Fruit fly (Drosophila melanogaster): ENCODE data around the gene OXA1L.
A peak's percentile ranks its signal among the peaks of the same experiment; 100 is the strongest.

The OXA1L gene

DNA sequence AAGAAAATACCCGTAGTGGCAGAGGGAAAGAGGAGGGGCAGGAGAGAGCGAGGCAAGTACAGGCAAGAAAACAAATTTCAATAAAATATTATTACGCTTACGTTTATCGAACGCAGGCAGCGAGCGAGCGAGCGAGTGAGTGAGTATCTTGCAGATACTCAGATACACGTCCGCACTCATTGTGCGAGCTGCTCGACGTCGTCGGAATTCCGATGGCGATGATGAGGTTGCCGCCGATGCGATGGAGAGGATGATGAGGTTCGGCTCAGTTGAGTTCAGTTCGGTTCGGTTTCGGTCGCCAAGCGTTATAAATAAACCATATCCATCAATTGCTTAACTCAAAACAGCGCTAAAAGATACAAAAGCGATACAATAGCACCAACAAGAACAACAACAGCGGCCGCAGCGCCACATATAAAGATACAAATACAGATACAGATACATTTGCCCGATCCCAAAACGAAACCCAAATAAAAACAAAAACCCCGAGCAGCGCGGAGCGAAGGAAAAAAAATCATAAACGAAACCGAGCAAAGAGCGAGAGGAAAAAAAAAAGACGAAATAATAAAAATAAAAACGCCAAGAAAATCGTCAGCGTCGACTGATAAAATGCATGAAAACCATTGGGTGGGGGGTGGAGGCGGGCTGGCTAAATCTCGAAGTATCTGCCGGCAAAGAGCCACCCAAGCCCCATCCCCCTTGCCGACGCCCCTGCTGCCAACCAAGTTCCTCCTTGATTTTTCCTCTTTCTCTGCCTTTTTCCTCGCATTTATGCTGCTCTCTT is 33.7 kb downstream of the OXA1L start (continued):
- TF ChIP-seq sob (GFP tag; IDR thresholded peaks at IDR 0.05) (no peak), CG10274 (GFP tag; optimal IDR thresholded peaks at IDR 0.05) (no peak), CG13287 (GFP tag; IDR thresholded peaks at IDR 0.05; ENCODE audit: partially characterized antibody) (no peak; the same call in 1 of the 2 replicates), sug (tag; optimal IDR thresholded peaks at IDR 0.05) (peak; percentile 13), CG2712 (tag; optimal IDR thresholded peaks at IDR 0.05) (no peak), jigr1 (GFP tag; IDR thresholded peaks at IDR 0.05) (no peak), Hr78 (GFP tag; optimal IDR thresholded peaks at IDR 0.05) (no peak), CG10321 (GFP tag; IDR thresholded peaks at IDR 0.05) (no peak), CG7372 (GFP tag; IDR thresholded peaks at IDR 0.05) (no peak), CG12942 (GFP tag; optimal IDR thresholded peaks at IDR 0.05) (no peak), CG10565 (GFP tag; optimal IDR thresholded peaks at IDR 0.05) (no peak), Aef1 (GFP tag; IDR thresholded peaks at IDR 0.05) (no peak), vfl (GFP tag; optimal IDR thresholded peaks at IDR 0.05) (no peak), CG14441 (GFP tag; IDR thresholded peaks at IDR 0.05) (peak; percentile 48; the same call in 1 of the 2 replicates), CG3163 (GFP tag; optimal IDR thresholded peaks at IDR 0.05) (no peak), vvl (GFP tag; IDR thresholded peaks at IDR 0.05) (peak; percentile 60; the same call in 1 of the 2 replicates), gsb (GFP tag; IDR thresholded peaks at IDR 0.05) (no peak), CG14860 (GFP tag; IDR thresholded peaks at IDR 0.05; ENCODE audit: partially characterized antibody) (no peak), mam (GFP tag; optimal IDR thresholded peaks at IDR 0.05) (peak; percentile 20), CG2116 (GFP tag; optimal IDR thresholded peaks at IDR 0.05) (no peak), CG1603 (tag; optimal IDR thresholded peaks at IDR 0.05) (no peak), ATbp (GFP tag; optimal IDR thresholded peaks at IDR 0.05) (no peak), Kr (GFP tag; optimal IDR thresholded peaks at IDR 0.05) (peak; percentile 21), CG3407 (GFP tag; optimal IDR thresholded peaks at IDR 0.05) (peak; percentile 1), CG10543 (GFP tag; optimal IDR thresholded peaks at IDR 0.05) (peak; percentile 70), sc (optimal IDR thresholded peaks at IDR 0.05) (no peak), sc (GFP tag; optimal IDR thresholded peaks at IDR 0.05) (no peak), ems (GFP tag; optimal IDR thresholded peaks at IDR 0.05) (no peak), pita (GFP tag; optimal IDR thresholded peaks at IDR 0.05) (no peak), dysf (GFP tag; IDR thresholded peaks at IDR 0.05) (peak; percentile 38; the same call in 1 of the 3 replicates), Antp (GFP tag; optimal IDR thresholded peaks at IDR 0.05) (no peak), Fer1 (GFP tag; optimal IDR thresholded peaks at IDR 0.05) (peak; percentile 24), ERR (GFP tag; optimal IDR thresholded peaks at IDR 0.05) (no peak), hb (GFP tag; IDR thresholded peaks at IDR 0.05; ENCODE audit: partially characterized antibody) (no peak), gcm (GFP tag; optimal IDR thresholded peaks at IDR 0.05) (no peak), br (optimal IDR thresholded peaks at IDR 0.05) (no peak), CG9727 (GFP tag; optimal IDR thresholded peaks at IDR 0.05) (peak; percentile 6), CG10979 (tag; optimal IDR thresholded peaks at IDR 0.05) (peak; percentile 10), ci (GFP tag; IDR thresholded peaks at IDR 0.05) (peak; percentile 62; the same call in 1 of the 3 replicates), Mes4 (GFP tag; optimal IDR thresholded peaks at IDR 0.05) (no peak), oc (tag; optimal IDR thresholded peaks at IDR 0.05) (peak; percentile 10), ato (GFP tag; IDR thresholded peaks at IDR 0.05; ENCODE audit: partially characterized antibody) (no peak), CG12391 (tag; optimal IDR thresholded peaks at IDR 0.05) (no peak), Hr51 (GFP tag; optimal IDR thresholded peaks at IDR 0.05) (no peak), Mrtf (GFP tag; IDR thresholded peaks at IDR 0.05) (no peak), CG12659 (GFP tag; optimal IDR thresholded peaks at IDR 0.05) (no peak), Bteb2 (GFP tag; optimal IDR thresholded peaks at IDR 0.05) (no peak), CG17802 (tag; optimal IDR thresholded peaks at IDR 0.05) (no peak), CG32532 (GFP tag; IDR thresholded peaks at IDR 0.05) (no peak; the same call in 1 of the 2 replicates), az2 (GFP tag; optimal IDR thresholded peaks at IDR 0.05) (no peak)
